Worm (Caenorhabditis elegans) whole organism, late embryonic: ENCODE data around the gene T04C12.1.

ENCODE experiments used
- ahr-1 ChIP-seq: sonication (generic microtip); optimal IDR thresholded peaks from 2 replicates; lab custom pipeline; 2016; ENCODE audit warnings: missing genetic modification characterization, missing compliant biosample characterization
- fkh-10 ChIP-seq: fragments of 150-350 bp; optimal IDR thresholded peaks from 2 replicates; lab custom pipeline; 2014; ENCODE audit warnings: missing biosample characterization, missing genetic modification reagents, missing genetic modification characterization
- madf-2 ChIP-seq: sonication (generic microtip); optimal IDR thresholded peaks from 2 replicates; lab custom pipeline; 2017; ENCODE audit warnings: missing genetic modification characterization, missing compliant biosample characterization
- nhr-11 ChIP-seq: fragments of 150-350 bp; optimal IDR thresholded peaks from 2 replicates; lab custom pipeline; 2014; ENCODE audit warnings: missing biosample characterization, missing genetic modification characterization
- tbx-7 ChIP-seq: sonication (generic microtip); optimal IDR thresholded peaks from 2 replicates; lab custom pipeline; 2016; ENCODE audit warnings: missing genotype, missing genetic modification characterization, missing compliant biosample characterization
- ttx-3 ChIP-seq: sonication (generic microtip); optimal IDR thresholded peaks from 2 replicates; lab custom pipeline; 2016; ENCODE audit warnings: missing genetic modification reagents, missing genetic modification characterization, missing compliant biosample characterization

ce11 chrV:11012419-11012818 is 46.6 kb downstream of the T04C12.1 start, which contains the start of gene C13G3.1:
- TF ChIP-seq ttx-3 (no peak), fkh-10 (GFP tag; lab: Kevin White, UChicago) (no peak), ahr-1 (tag; lab: Kevin White, UChicago) (no peak), madf-2 (tag; lab: Kevin White, UChicago) (no peak), nhr-11 (tag; lab: Kevin White, UChicago) (no peak), tbx-7 (tag; lab: Kevin White, UChicago) (no peak)
